Worm (Caenorhabditis elegans): ENCODE results near the gene srd-15.

Gene srd-15

DNA sequence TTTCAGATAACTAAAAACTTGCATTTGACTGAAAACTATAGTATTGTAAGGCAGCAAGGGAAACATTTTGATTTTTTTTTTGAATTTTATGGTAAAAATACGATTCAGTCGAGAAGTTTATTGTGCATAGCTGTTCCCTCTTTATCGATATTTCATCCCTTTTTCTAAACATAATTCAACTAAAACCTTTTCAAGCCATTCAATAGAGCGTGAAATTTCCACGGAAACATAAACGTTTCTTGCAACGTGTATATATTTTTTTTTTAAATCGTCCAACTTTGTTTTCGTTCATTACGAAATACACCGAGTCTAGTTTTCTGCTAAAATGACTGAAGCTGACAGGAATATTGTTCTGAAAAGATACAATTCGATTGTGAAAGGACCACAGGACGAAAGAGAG lies 34.4 kb downstream of the srd-15 start, which contains the start of gene C02G6.2:
Gene C02G6.2 (plus strand): TSS at position 301 of the 400 bp plus-strand sequence.
- no peak for TF ChIP-seq nfyb-1 (GFP tag; IDR thresholded peaks at IDR 0.05)
- TF ChIP-seq attf-3 (GFP tag; conservative IDR thresholded peaks at IDR 0.05) = no peak
- no peak for TF ChIP-seq somi-1 (GFP tag; optimal IDR thresholded peaks at IDR 0.05)
- TF ChIP-seq ztf-18 (tag; optimal IDR thresholded peaks at IDR 0.05) = no peak
- TF ChIP-seq hlh-26 (GFP tag; conservative IDR thresholded peaks at IDR 0.05) = no peak
- no peak for TF ChIP-seq F22D6.2 (tag; optimal IDR thresholded peaks at IDR 0.05)
- TF ChIP-seq mes-4 (tag; optimal IDR thresholded peaks at IDR 0.05) = no peak
- TF ChIP-seq tbp1 (GFP tag; optimal IDR thresholded peaks at IDR 0.05) = no peak
- TF ChIP-seq ztf-3 (GFP tag; optimal IDR thresholded peaks at IDR 0.05) = no peak
- no peak for TF ChIP-seq madf-8 (GFP tag; conservative IDR thresholded peaks at IDR 0.05)
- TF ChIP-seq F37B4.10 (GFP tag; IDR thresholded peaks at IDR 0.05) = no peak
- no peak for TF ChIP-seq F57A8.1 (GFP tag; optimal IDR thresholded peaks at IDR 0.05)
- TF ChIP-seq akir-1 (GFP tag; optimal IDR thresholded peaks at IDR 0.05) = no peak
- TF ChIP-seq ekl-4 (GFP tag; IDR thresholded peaks at IDR 0.05) = no peak
- TF ChIP-seq cebp-1 (GFP tag; IDR thresholded peaks at IDR 0.05) = no peak
- no peak for TF ChIP-seq cebp-1 (tag; optimal IDR thresholded peaks at IDR 0.05)
- no peak for TF ChIP-seq lin-54 (GFP tag; optimal IDR thresholded peaks at IDR 0.05)
- no peak for TF ChIP-seq nhr-120 (GFP tag; IDR thresholded peaks at IDR 0.05)
- TF ChIP-seq ccch-3 (GFP tag; optimal IDR thresholded peaks at IDR 0.05) = no peak

DNA sequence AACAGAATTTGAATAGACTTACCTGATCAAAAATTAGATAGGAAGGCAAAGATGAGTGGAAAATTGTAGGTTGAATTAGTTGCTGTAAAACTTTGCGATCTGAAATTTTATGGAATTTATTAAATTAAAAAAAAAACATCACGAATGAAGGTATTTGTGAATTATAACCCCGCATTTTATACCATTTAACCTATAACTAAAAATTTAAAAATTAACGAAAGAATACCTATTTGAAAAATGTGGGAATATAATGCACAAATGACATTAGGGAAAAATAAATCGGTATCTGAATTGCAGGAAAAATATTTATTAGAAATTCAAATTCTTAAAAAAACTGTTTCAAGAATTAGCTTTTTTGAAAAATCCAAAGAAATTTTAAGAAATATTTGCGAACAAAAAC lies 36.9 kb downstream of the srd-15 start, which contains the start of gene F26F12.4:
Gene F26F12.4 (minus strand): TSS at position 101 of the 400 bp plus-strand sequence.
- TF ChIP-seq dpl-1 (GFP tag; optimal IDR thresholded peaks at IDR 0.05) (no peak), tbx-9 (tag; optimal IDR thresholded peaks at IDR 0.05; ENCODE audit: borderline replicate concordance) (no peak), atf-7 (tag; optimal IDR thresholded peaks at IDR 0.05) (no peak), ztf-22 (GFP tag; optimal IDR thresholded peaks at IDR 0.05) (no peak), akir-1 (GFP tag; optimal IDR thresholded peaks at IDR 0.05) (no peak)

DNA sequence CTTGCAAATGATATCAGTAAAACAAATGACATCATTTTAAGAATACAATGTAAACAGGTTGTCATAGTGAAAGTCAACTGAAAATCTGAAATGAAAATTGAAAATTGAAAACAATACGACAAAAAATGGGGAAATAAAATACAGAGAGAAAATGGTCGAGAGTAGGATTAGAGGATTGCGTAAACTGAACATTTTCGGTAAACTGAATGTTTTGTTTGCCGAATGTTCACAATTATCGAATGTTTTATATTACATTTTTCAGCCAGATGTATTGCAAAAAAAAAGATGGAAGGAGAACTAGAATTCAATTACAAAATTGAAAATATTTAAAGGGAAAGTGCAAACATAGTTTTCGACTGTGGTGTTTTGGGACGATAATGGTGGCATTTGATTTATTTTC lies 41.1 kb downstream of the srd-15 start, which contains the start of gene F26F12.5:
Gene F26F12.5 (minus strand): TSS at position 101 of the 400 bp plus-strand sequence.
- no peak for TF ChIP-seq nhr-80 (tag; optimal IDR thresholded peaks at IDR 0.05)
- no peak for TF ChIP-seq T26A5.8 (tag; optimal IDR thresholded peaks at IDR 0.05)
- no peak for TF ChIP-seq rcor-1 (GFP tag; IDR thresholded peaks at IDR 0.05)
- no peak for TF ChIP-seq nhr-27 (tag; optimal IDR thresholded peaks at IDR 0.05)
- TF ChIP-seq mes-4 (tag; optimal IDR thresholded peaks at IDR 0.05) = no peak
- TF ChIP-seq lsy-27 (tag; optimal IDR thresholded peaks at IDR 0.05; ENCODE audit: borderline replicate concordance, insufficient read depth) = no peak
- no peak for TF ChIP-seq nfya-2 (GFP tag; IDR thresholded peaks at IDR 0.05)
- TF ChIP-seq C17E4.6 (GFP tag; IDR thresholded peaks at IDR 0.05) = no peak
- TF ChIP-seq ets-4 (GFP tag; optimal IDR thresholded peaks at IDR 0.05) = no peak

DNA sequence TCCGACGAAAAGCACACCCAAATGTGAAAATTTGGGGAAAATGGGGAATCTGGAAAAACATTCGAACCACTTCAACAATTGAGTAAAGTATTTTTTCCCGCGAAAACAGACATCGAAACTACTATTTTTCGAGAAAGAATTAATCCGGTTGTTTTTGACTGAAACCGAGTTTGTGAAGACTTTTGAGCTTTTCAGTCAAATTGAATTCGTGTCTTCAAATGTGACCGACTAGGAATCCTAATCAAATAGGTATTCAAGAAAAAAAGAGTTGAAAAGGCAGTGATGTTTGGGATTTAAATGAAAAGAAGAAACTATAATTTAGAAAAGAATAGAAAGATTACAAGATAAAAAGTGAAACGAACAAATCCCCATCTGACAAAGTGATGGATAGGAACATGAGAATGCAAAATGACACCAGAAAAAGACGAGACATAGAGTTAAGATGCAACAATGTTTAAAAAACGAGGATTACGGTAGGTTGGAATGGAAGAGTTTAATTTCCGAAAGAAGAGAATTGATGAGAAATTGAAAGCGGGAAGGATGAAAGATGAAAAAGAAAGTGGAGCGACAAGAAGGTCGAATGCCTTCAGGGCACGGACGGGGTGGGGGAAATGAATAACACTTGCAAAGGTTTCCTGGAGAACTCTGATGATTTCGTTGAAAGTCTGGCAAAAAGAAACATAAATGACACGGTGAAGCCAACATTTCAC lies 43.5 kb downstream of the srd-15 start, which contains the start of gene F26F12.8:
Gene F26F12.8 (minus strand): TSS at position 51 of the 710 bp plus-strand sequence.
- TF ChIP-seq B0336.3 (GFP tag; IDR thresholded peaks at IDR 0.05) = no peak
- no peak for TF ChIP-seq T26A5.8 (tag; optimal IDR thresholded peaks at IDR 0.05)
- TF ChIP-seq tbx-9 (tag; optimal IDR thresholded peaks at IDR 0.05; ENCODE audit: borderline replicate concordance) = no peak
- no peak for TF ChIP-seq ceh-91 (GFP tag; IDR thresholded peaks at IDR 0.05)
- TF ChIP-seq B0035.1 (tag; optimal IDR thresholded peaks at IDR 0.05) = no peak
- TF ChIP-seq repo-1 (tag; optimal IDR thresholded peaks at IDR 0.05) = no peak

Measured in whole organism, young adult.